Fruit fly (Drosophila melanogaster) S2 (cell line): ENCODE results near the gene CG32655.

Experiments
- CG8478 ChIP-seq: fragments of >200 bp; optimal IDR thresholded peaks from 2 replicates; lab custom pipeline; 2018
- CTCF ChIP-seq, 2 experiments: fragments of >200 bp; optimal IDR thresholded peaks; 2 replicates each; lab custom pipeline; 2018

DNA sequence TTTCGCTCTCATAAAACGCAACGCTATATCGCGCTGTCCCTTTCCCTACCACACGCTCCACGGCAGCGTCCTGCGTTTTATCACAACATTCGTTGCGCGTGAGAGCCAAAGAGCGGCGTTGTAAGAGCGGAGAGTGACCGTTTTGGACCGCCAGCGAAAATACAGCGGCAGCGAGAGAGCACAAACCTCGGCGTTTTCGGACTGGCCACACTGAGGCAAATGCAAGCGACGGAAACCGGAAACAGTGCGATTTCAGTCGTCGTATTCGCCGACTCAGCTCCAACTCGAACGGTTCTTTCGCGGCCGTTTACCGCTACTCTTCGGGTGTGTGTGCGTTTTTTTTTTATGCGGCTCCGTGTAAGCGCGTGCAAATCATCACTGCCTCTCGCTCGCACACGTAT lies 32.1 kb downstream of the CG32655 start:
- TF ChIP-seq CTCF (optimal IDR thresholded peaks at IDR 0.05; lab: Kevin White, UChicago), result peak in 1 of 2 experiments; percentile 10
- TF ChIP-seq CG8478 (lab: Kevin White, UChicago), result no peak
